Worm (Caenorhabditis elegans) whole organism, late embryonic: ENCODE results near the gene T10B5.7.

Experiments used
- pax-1 ChIP-seq: fragments of 150-350 bp; optimal IDR thresholded peaks from 2 replicates; lab custom pipeline; 2014; ENCODE audit warnings: missing biosample characterization, missing genetic modification characterization
- tbx-2 ChIP-seq: sonication (generic microtip); optimal IDR thresholded peaks from 2 replicates; lab custom pipeline; 2016; ENCODE audit warnings: missing genetic modification characterization, missing compliant biosample characterization
- unc-86 ChIP-seq: sonication (generic microtip); optimal IDR thresholded peaks from 2 replicates; lab custom pipeline; 2016; ENCODE audit warnings: missing genetic modification characterization, missing compliant biosample characterization

DNA sequence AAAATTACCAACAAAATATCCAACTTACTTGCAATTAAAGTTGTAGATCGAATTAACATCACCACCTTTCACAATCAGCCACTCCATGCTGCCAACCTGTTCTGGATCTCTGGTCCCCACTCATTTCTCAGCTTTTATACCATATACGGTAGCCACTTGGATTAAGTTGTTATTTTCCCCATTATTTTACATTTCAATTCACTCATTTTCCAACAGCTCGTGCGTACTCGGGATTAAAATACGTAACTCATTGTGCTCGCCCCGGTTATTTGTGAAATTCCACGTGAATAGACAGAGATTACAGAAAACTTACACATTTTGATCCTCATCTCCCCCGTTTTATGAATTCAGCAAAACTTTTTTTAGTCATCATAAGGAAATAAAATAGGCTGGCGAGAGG is 43.0 kb upstream of the T10B5.7 start, which contains the start of gene srt-41:
- TF ChIP-seq unc-86 (tag; lab: Kevin White, UChicago) (no peak), pax-1 (tag; lab: Kevin White, UChicago) (no peak), tbx-2 (tag; lab: Kevin White, UChicago) (no peak)
